Fruit fly (Drosophila melanogaster) whole organism, embryonic: ENCODE data around the gene Efr.

ENCODE experiments used
- Adf1 ChIP-seq: fragments of 200-800 bp; sonication (Bioruptor generic); IDR thresholded peaks from 2 replicates; pipeline ENCODE4 v1.3.6; 2022; ENCODE audit warnings: missing biosample characterization, missing genetic modification characterization
- Atf-2 ChIP-seq: fragments of 200-800 bp; sonication (Bioruptor generic); optimal IDR thresholded peaks from 2 replicates; lab custom pipeline; 2016; ENCODE audit warnings: missing biosample characterization, missing genetic modification characterization
- Bteb2 ChIP-seq: fragments of 200-800 bp; sonication (Bioruptor generic); optimal IDR thresholded peaks from 2 replicates; lab custom pipeline; 2016; ENCODE audit warnings: missing biosample characterization, missing genetic modification characterization
- CG11504 ChIP-seq: fragments of 200-800 bp; sonication (Bioruptor generic); optimal IDR thresholded peaks from 3 replicates; lab custom pipeline; 2019; ENCODE audit warnings: missing biosample characterization, mild to moderate bottlenecking, missing genetic modification characterization, moderate library complexity
- CG11695 ChIP-seq: fragments of 200-800 bp; sonication (Bioruptor generic); IDR thresholded peaks from 3 replicates; pipeline ENCODE4 v1.3.6; 2022; ENCODE audit warnings: missing biosample characterization, missing genetic modification characterization
- CG15514 ChIP-seq: fragments of 200-800 bp; sonication (Bioruptor generic); optimal IDR thresholded peaks from 3 replicates; lab custom pipeline; 2017; ENCODE audit warnings: missing biosample characterization, missing genetic modification characterization, mild to moderate bottlenecking, moderate library complexity, missing genetic modification reagents
- CG1603 ChIP-seq: fragments of 200-800 bp; sonication (Bioruptor generic); optimal IDR thresholded peaks from 2 replicates; lab custom pipeline; 2019; ENCODE audit warnings: missing biosample characterization, mild to moderate bottlenecking, missing genetic modification characterization, moderate library complexity
- CG17802 ChIP-seq: fragments of 200-800 bp; sonication (Bioruptor generic); optimal IDR thresholded peaks from 2 replicates; lab custom pipeline; 2018; ENCODE audit warnings: missing biosample characterization, mild to moderate bottlenecking, missing genetic modification characterization, moderate library complexity
- CG17829 ChIP-seq: fragments of 200-800 bp; optimal IDR thresholded peaks from 2 replicates; lab custom pipeline; 2019; ENCODE audit warnings: missing biosample characterization, mild to moderate bottlenecking, missing genetic modification characterization, moderate library complexity
- CG17912 ChIP-seq: fragments of 200-800 bp; sonication (Bioruptor generic); optimal IDR thresholded peaks from 2 replicates; lab custom pipeline; 2018; ENCODE audit warnings: missing biosample characterization, mild to moderate bottlenecking, missing genetic modification characterization
- CG2120 ChIP-seq: fragments of 200-800 bp; sonication (Bioruptor generic); optimal IDR thresholded peaks from 3 replicates; lab custom pipeline; 2016; ENCODE audit warnings: missing biosample characterization, missing genetic modification characterization
- CG2199 ChIP-seq: fragments of 200-800 bp; sonication (Bioruptor generic); IDR thresholded peaks from 3 replicates; pipeline ENCODE4 v1.3.6; 2022; ENCODE audit warnings: missing biosample characterization, missing genetic modification characterization
- CG2678 ChIP-seq: fragments of 200-800 bp; sonication (Bioruptor generic); optimal IDR thresholded peaks from 3 replicates; lab custom pipeline; 2019; ENCODE audit warnings: missing biosample characterization, mild to moderate bottlenecking, missing genetic modification characterization, moderate library complexity
- CG32772 ChIP-seq: fragments of 200-800 bp; sonication (Bioruptor generic); IDR thresholded peaks from 2 replicates; pipeline ENCODE4 v1.3.6; 2022; ENCODE audit warnings: missing biosample characterization, missing genetic modification characterization
- CG7372 ChIP-seq: fragments of 200-800 bp; sonication (Bioruptor generic); IDR thresholded peaks from 2 replicates; pipeline ENCODE4 v1.3.6; 2022; ENCODE audit warnings: missing biosample characterization, missing genetic modification characterization
- CG7963 ChIP-seq: fragments of 200-800 bp; sonication (Bioruptor generic); IDR thresholded peaks from 3 replicates; pipeline ENCODE4 v1.3.6; 2022; ENCODE audit warnings: missing biosample characterization, missing genetic modification characterization; ENCODE audit not compliant: partially characterized antibody
- CG9437 ChIP-seq: fragments of 200-800 bp; sonication (Bioruptor generic); optimal IDR thresholded peaks from 2 replicates; lab custom pipeline; 2018; ENCODE audit warnings: missing biosample characterization, mild to moderate bottlenecking, missing genetic modification characterization
- CTCF ChIP-seq: fragments of 200-800 bp; sonication (Bioruptor generic); optimal IDR thresholded peaks from 2 replicates; lab custom pipeline; 2017; ENCODE audit warnings: missing biosample characterization, mild to moderate bottlenecking, missing genetic modification characterization, moderate library complexity
- Dbx ChIP-seq: fragments of 200-800 bp; sonication (Bioruptor generic); IDR thresholded peaks from 3 replicates; pipeline ENCODE4 v1.3.6; 2022; ENCODE audit warnings: missing biosample characterization, missing genetic modification characterization
- Deaf1 ChIP-seq: fragments of 200-800 bp; optimal IDR thresholded peaks from 3 replicates; lab custom pipeline; 2019; ENCODE audit warnings: missing biosample characterization, mild to moderate bottlenecking, missing genetic modification characterization, moderate library complexity
- E2f1 ChIP-seq: fragments of 200-800 bp; sonication (Bioruptor generic); IDR thresholded peaks from 2 replicates; pipeline ENCODE4 v1.3.6; 2022; ENCODE audit warnings: missing biosample characterization, missing genetic modification characterization
- H15 ChIP-seq: fragments of 200-800 bp; sonication (Bioruptor generic); IDR thresholded peaks from 3 replicates; pipeline ENCODE4 v1.3.6; 2022; ENCODE audit warnings: missing biosample characterization, missing genetic modification characterization
- HHEX ChIP-seq: fragments of 200-800 bp; sonication (Bioruptor generic); optimal IDR thresholded peaks from 3 replicates; lab custom pipeline; 2017; ENCODE audit warnings: missing biosample characterization, mild to moderate bottlenecking, missing genetic modification characterization, missing genetic modification reagents
- Hey ChIP-seq: fragments of 200-800 bp; sonication (Bioruptor generic); optimal IDR thresholded peaks from 3 replicates; lab custom pipeline; 2018; ENCODE audit warnings: missing biosample characterization, mild to moderate bottlenecking, missing genetic modification characterization
- HmgZ ChIP-seq: fragments of 200-800 bp; sonication (Bioruptor generic); optimal IDR thresholded peaks from 2 replicates; lab custom pipeline; 2018; ENCODE audit warnings: missing biosample characterization, mild to moderate bottlenecking, missing genetic modification characterization
- MESR4 ChIP-seq: fragments of 200-800 bp; sonication (Bioruptor generic); optimal IDR thresholded peaks from 2 replicates; lab custom pipeline; 2018; ENCODE audit warnings: missing biosample characterization, mild to moderate bottlenecking, missing genetic modification characterization, moderate library complexity
- Max ChIP-seq: fragments of 200-800 bp; sonication (Bioruptor generic); optimal IDR thresholded peaks from 2 replicates; lab custom pipeline; 2016; ENCODE audit warnings: missing biosample characterization, mild to moderate bottlenecking, missing genetic modification characterization
- NK7.1 ChIP-seq: fragments of 200-800 bp; sonication (Bioruptor generic); optimal IDR thresholded peaks from 3 replicates; lab custom pipeline; 2016; ENCODE audit warnings: missing biosample characterization, missing genetic modification characterization
- Nf-YA ChIP-seq: fragments of 200-800 bp; sonication (Bioruptor generic); IDR thresholded peaks from 2 replicates; pipeline ENCODE4 v1.3.6; 2022; ENCODE audit warnings: missing biosample characterization, missing genetic modification characterization
- Oli ChIP-seq: fragments of 200-800 bp; sonication (Bioruptor generic); optimal IDR thresholded peaks from 2 replicates; lab custom pipeline; 2018; ENCODE audit warnings: missing biosample characterization, mild to moderate bottlenecking, missing genetic modification characterization, moderate library complexity
- Scr ChIP-seq: fragments of 200-800 bp; sonication (Bioruptor generic); IDR thresholded peaks from 2 replicates; pipeline ENCODE4 v1.3.6; 2022; ENCODE audit warnings: missing biosample characterization, missing genetic modification characterization; ENCODE audit not compliant: partially characterized antibody
- Tbp ChIP-seq: fragments of >200 bp; optimal IDR thresholded peaks from 2 replicates; lab custom pipeline; 2018; ENCODE audit warnings: missing biosample characterization, missing genetic modification characterization
- Vsx1 ChIP-seq: fragments of 200-800 bp; sonication (Bioruptor generic); optimal IDR thresholded peaks from 2 replicates; lab custom pipeline; 2017; ENCODE audit warnings: missing biosample characterization, mild to moderate bottlenecking, missing genetic modification characterization, missing genetic modification reagents
- YL-1 ChIP-seq: fragments of 200-800 bp; sonication (Bioruptor generic); optimal IDR thresholded peaks from 3 replicates; lab custom pipeline; 2017; ENCODE audit warnings: missing biosample characterization, mild to moderate bottlenecking, missing genetic modification characterization
- bbx ChIP-seq: fragments of 200-800 bp; sonication (Bioruptor generic); IDR thresholded peaks from 2 replicates; pipeline ENCODE4 v1.3.6; 2022; ENCODE audit warnings: missing biosample characterization, missing genetic modification characterization; ENCODE audit not compliant: partially characterized antibody
- bsh ChIP-seq, 2 experiments: fragments of 200-800 bp; sonication (Bioruptor generic); optimal IDR thresholded peaks; 2 replicates each; lab custom pipeline; 2017 to 2018; ENCODE audit warnings: mild to moderate bottlenecking in 2 of 2, missing biosample characterization in 2 of 2, missing genetic modification characterization in 2 of 2, moderate library complexity in 1 of 2
- da ChIP-seq: fragments of 200-800 bp; sonication (Bioruptor generic); optimal IDR thresholded peaks from 2 replicates; lab custom pipeline; 2016; ENCODE audit warnings: missing biosample characterization, missing genetic modification characterization
- hkb ChIP-seq, 2 experiments: fragments of 200-800 bp in 1 of 2; fragments of >200 bp in 1 of 2; sonication (Bioruptor generic) in 1 of 2; IDR thresholded peaks in 1 of 2; optimal IDR thresholded peaks in 1 of 2; 2 replicates each; pipeline versions ENCODE4 v1.3.6 to Lab custom; 2017 to 2022; ENCODE audit warnings: missing biosample characterization in 1 of 2, missing genetic modification characterization in 1 of 2
- hth ChIP-seq: fragments of >200 bp; optimal IDR thresholded peaks from 2 replicates; lab custom pipeline; 2017; ENCODE audit warnings: inconsistent platforms
- jigr1 ChIP-seq: fragments of 200-800 bp; sonication (Bioruptor generic); IDR thresholded peaks from 3 replicates; pipeline ENCODE4 v1.3.6; 2022; ENCODE audit warnings: missing biosample characterization, missing genetic modification characterization
- lab ChIP-seq: fragments of 200-800 bp; sonication (Bioruptor generic); optimal IDR thresholded peaks from 3 replicates; lab custom pipeline; 2017; ENCODE audit warnings: missing biosample characterization, missing genetic modification characterization, mild to moderate bottlenecking, moderate library complexity, missing genetic modification reagents
- lilli ChIP-seq: fragments of 200-800 bp; sonication (Bioruptor generic); optimal IDR thresholded peaks from 3 replicates; lab custom pipeline; 2016; ENCODE audit warnings: missing biosample characterization, missing genetic modification characterization
- lmd ChIP-seq: fragments of 200-800 bp; sonication (Bioruptor generic); IDR thresholded peaks from 2 replicates; pipeline ENCODE4 v1.3.6; 2022; ENCODE audit warnings: missing biosample characterization, missing genetic modification characterization
- nau ChIP-seq: fragments of 200-800 bp; sonication (Bioruptor generic); optimal IDR thresholded peaks from 3 replicates; lab custom pipeline; 2017; ENCODE audit warnings: missing biosample characterization, mild to moderate bottlenecking, missing genetic modification characterization, missing genetic modification reagents
- pfk ChIP-seq: fragments of 200-800 bp; sonication (Bioruptor generic); optimal IDR thresholded peaks from 2 replicates; lab custom pipeline; 2018; ENCODE audit warnings: missing biosample characterization, mild to moderate bottlenecking, missing genetic modification characterization, moderate library complexity
- pita ChIP-seq: fragments of 200-800 bp; sonication (Bioruptor generic); optimal IDR thresholded peaks from 2 replicates; lab custom pipeline; 2017; ENCODE audit warnings: missing biosample characterization, mild to moderate bottlenecking, missing genetic modification characterization
- psq ChIP-seq: fragments of 200-800 bp; sonication (Bioruptor generic); optimal IDR thresholded peaks from 2 replicates; lab custom pipeline; 2017; ENCODE audit warnings: missing biosample characterization, missing genetic modification characterization
- pum ChIP-seq: fragments of 200-800 bp; sonication (Bioruptor generic); optimal IDR thresholded peaks from 2 replicates; lab custom pipeline; 2016; ENCODE audit warnings: missing biosample characterization, missing genetic modification characterization
- sug ChIP-seq: fragments of 200-800 bp; optimal IDR thresholded peaks from 2 replicates; lab custom pipeline; 2019; ENCODE audit warnings: missing biosample characterization, mild to moderate bottlenecking, missing genetic modification characterization, moderate library complexity
- toy ChIP-seq: fragments of 200-800 bp; sonication (Bioruptor generic); IDR thresholded peaks from 2 replicates; pipeline ENCODE4 v1.3.6; 2022; ENCODE audit warnings: missing biosample characterization, missing genetic modification characterization
- zfh2 ChIP-seq: fragments of 200-800 bp; sonication (Bioruptor generic); optimal IDR thresholded peaks from 2 replicates; lab custom pipeline; 2016; ENCODE audit warnings: missing biosample characterization, missing genetic modification characterization

The Efr gene

DNA sequence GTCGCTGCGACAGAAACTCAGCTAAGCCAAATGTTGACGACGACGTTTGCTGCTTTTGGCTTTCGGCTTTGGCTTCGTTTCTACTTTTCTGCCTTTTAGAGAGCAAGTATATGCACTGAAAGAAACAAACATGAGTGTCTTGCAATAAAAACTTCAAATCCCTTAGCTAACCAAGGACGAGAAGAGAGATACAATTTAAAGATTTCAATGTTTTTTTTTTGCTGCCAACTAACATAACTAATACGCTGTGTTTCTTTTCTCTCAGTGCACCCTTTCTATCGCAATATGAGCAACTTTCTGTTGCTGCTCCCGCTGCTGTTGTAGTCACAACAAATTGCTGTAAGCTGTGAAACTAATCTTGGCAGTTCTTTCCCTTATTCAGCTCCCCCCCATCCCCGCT, 40.3 kb upstream of the Efr start (continued):
- no peak for TF ChIP-seq bbx (GFP tag; lab: Robert Waterston, UW)
- TF ChIP-seq nau = no peak
- no peak for TF ChIP-seq Deaf1 (tag; lab: Kevin White, UChicago)
- peak; percentile 47; the same call in 1 of the 2 replicates for TF ChIP-seq lmd (GFP tag; lab: Robert Waterston, UW)
- TF ChIP-seq zfh2 (GFP tag; lab: Kevin White, UChicago) = no peak
- peak; percentile 48 for TF ChIP-seq E2f1 (GFP tag; lab: Robert Waterston, UW)
- TF ChIP-seq MESR4 (GFP tag; lab: Kevin White, UChicago) = no peak
- TF ChIP-seq hkb (optimal IDR thresholded peaks at IDR 0.05; lab: Kevin White, UChicago) = no peak
- peak; percentile 45; the same call in 1 of the 2 replicates for TF ChIP-seq hkb (GFP tag; IDR thresholded peaks at IDR 0.05; lab: Robert Waterston, UW)
- TF ChIP-seq CG17829 (tag; lab: Kevin White, UChicago) = no peak
- TF ChIP-seq CG17802 (tag; lab: Kevin White, UChicago) = no peak
- no peak for TF ChIP-seq Atf-2 (GFP tag; lab: Kevin White, UChicago)
- no peak for TF ChIP-seq CTCF
- TF ChIP-seq CG7372 (GFP tag; lab: Robert Waterston, UW) = 0 out of 2 replicates have a peak, but pooled peaks have one; percentile 7
- TF ChIP-seq CG11695 = peak; percentile 56; the same call in 1 of the 3 replicates
- no peak for TF ChIP-seq Tbp (GFP tag; lab: Kevin White, UChicago)
- TF ChIP-seq psq (GFP tag; lab: Kevin White, UChicago) = no peak
- no peak for TF ChIP-seq da (GFP tag; lab: Kevin White, UChicago)
- TF ChIP-seq lilli (GFP tag; lab: Kevin White, UChicago) = peak; percentile 41
- TF ChIP-seq NK7.1 (GFP tag; lab: Kevin White, UChicago) = no peak
- TF ChIP-seq Max (GFP tag; lab: Kevin White, UChicago) = no peak
- no peak for TF ChIP-seq Hey (tag; lab: Kevin White, UChicago)
- TF ChIP-seq CG2199 = no peak
- TF ChIP-seq HHEX (GFP tag; lab: Kevin White, UChicago) = peak; percentile 45
- TF ChIP-seq Dbx (GFP tag; lab: Robert Waterston, UW) = 0 out of 3 replicates have a peak, but pooled peaks have one; percentile 45
- TF ChIP-seq Bteb2 = no peak
- peak; percentile 55; the same call in 1 of the 3 replicates for TF ChIP-seq H15
- no peak for TF ChIP-seq pfk (GFP tag; lab: Kevin White, UChicago)
- TF ChIP-seq Scr (GFP tag; lab: Robert Waterston, UW) = no peak
- peak; percentile 59 for TF ChIP-seq CG2678 (tag; lab: Kevin White, UChicago)
- TF ChIP-seq CG11504 (tag; lab: Kevin White, UChicago) = peak; percentile 70
- no peak for TF ChIP-seq CG9437 (GFP tag; lab: Kevin White, UChicago)
- TF ChIP-seq CG32772 = 0 out of 2 replicates have a peak, but pooled peaks have one; percentile 24
- TF ChIP-seq CG2120 (GFP tag; lab: Kevin White, UChicago) = peak; percentile 52
- no peak for TF ChIP-seq sug
- peak in 1 of 2 experiments; percentile 36 for TF ChIP-seq bsh (GFP tag; optimal IDR thresholded peaks at IDR 0.05; lab: Kevin White, UChicago)
- TF ChIP-seq pita (GFP tag; lab: Kevin White, UChicago) = no peak
- TF ChIP-seq Vsx1 (GFP tag; lab: Kevin White, UChicago) = no peak
- peak; percentile 11; the same call in 1 of the 2 replicates for TF ChIP-seq Adf1 (GFP tag; lab: Robert Waterston, UW)
- no peak for TF ChIP-seq Nf-YA (GFP tag; lab: Robert Waterston, UW)
- no peak for TF ChIP-seq CG15514 (GFP tag; lab: Kevin White, UChicago)
- no peak for TF ChIP-seq CG17912 (GFP tag; lab: Kevin White, UChicago)
- TF ChIP-seq hth (lab: Kevin White, UChicago) = no peak
- TF ChIP-seq pum (GFP tag; lab: Kevin White, UChicago) = peak; percentile 5
- TF ChIP-seq toy (GFP tag; lab: Robert Waterston, UW) = no peak
- no peak for TF ChIP-seq HmgZ (tag; lab: Kevin White, UChicago)
- no peak for TF ChIP-seq YL-1 (GFP tag; lab: Kevin White, UChicago)
- no peak for TF ChIP-seq CG7963 (GFP tag; lab: Robert Waterston, UW)
- peak; percentile 63 for TF ChIP-seq lab (GFP tag; lab: Kevin White, UChicago)
- TF ChIP-seq jigr1 = no peak
- no peak for TF ChIP-seq Oli (tag; lab: Kevin White, UChicago)
- TF ChIP-seq CG1603 (tag; lab: Kevin White, UChicago) = peak; percentile 34
